Worm (Caenorhabditis elegans) whole organism, late embryonic: ENCODE data around the gene lab-2.

Experiments
- ama-1 ChIP-seq: fragments of 150-350 bp; optimal IDR thresholded peaks from 2 replicates; lab custom pipeline; 2014
- ceh-14 ChIP-seq: sonication (generic microtip); optimal IDR thresholded peaks from 2 replicates; lab custom pipeline; 2016; ENCODE audit warnings: missing genotype, missing genetic modification characterization, missing compliant biosample characterization
- ceh-19 ChIP-seq: fragments of 200-800 bp; sonication (Bioruptor generic); optimal IDR thresholded peaks from 2 replicates; lab custom pipeline; 2018; ENCODE audit warnings: mild to moderate bottlenecking, missing genetic modification characterization, missing compliant biosample characterization
- ceh-30 ChIP-seq: fragments of 150-350 bp; optimal IDR thresholded peaks from 2 replicates; lab custom pipeline; 2014; ENCODE audit warnings: missing biosample characterization, missing genetic modification characterization
- dmd-4 ChIP-seq: sonication (generic microtip); optimal IDR thresholded peaks from 2 replicates; lab custom pipeline; 2016; ENCODE audit warnings: borderline replicate concordance, missing genetic modification characterization, missing compliant biosample characterization
- dve-1 ChIP-seq: sonication (generic microtip); optimal IDR thresholded peaks from 2 replicates; lab custom pipeline; 2017; ENCODE audit warnings: antibody characterized with exemption, mild to moderate bottlenecking, missing genetic modification characterization, missing compliant biosample characterization
- ets-4 ChIP-seq: sonication (generic microtip); optimal IDR thresholded peaks from 2 replicates; lab custom pipeline; 2016; ENCODE audit warnings: missing genetic modification characterization, missing compliant biosample characterization
- lin-11 ChIP-seq: fragments of 200-800 bp; sonication (Bioruptor generic); optimal IDR thresholded peaks from 2 replicates; lab custom pipeline; 2018; ENCODE audit warnings: mild to moderate bottlenecking, missing genetic modification characterization, missing compliant biosample characterization
- madf-2 ChIP-seq: sonication (generic microtip); optimal IDR thresholded peaks from 2 replicates; lab custom pipeline; 2017; ENCODE audit warnings: missing genetic modification characterization, missing compliant biosample characterization
- pha-4 ChIP-seq: fragments of 150-350 bp; optimal IDR thresholded peaks from 2 replicates; lab custom pipeline; 2018; ENCODE audit warnings: missing biosample characterization, missing genetic modification reagents, missing genetic modification characterization
- ztf-16 ChIP-seq: sonication (generic microtip); optimal IDR thresholded peaks from 2 replicates; lab custom pipeline; 2017; ENCODE audit warnings: missing genetic modification characterization, missing compliant biosample characterization

DNA sequence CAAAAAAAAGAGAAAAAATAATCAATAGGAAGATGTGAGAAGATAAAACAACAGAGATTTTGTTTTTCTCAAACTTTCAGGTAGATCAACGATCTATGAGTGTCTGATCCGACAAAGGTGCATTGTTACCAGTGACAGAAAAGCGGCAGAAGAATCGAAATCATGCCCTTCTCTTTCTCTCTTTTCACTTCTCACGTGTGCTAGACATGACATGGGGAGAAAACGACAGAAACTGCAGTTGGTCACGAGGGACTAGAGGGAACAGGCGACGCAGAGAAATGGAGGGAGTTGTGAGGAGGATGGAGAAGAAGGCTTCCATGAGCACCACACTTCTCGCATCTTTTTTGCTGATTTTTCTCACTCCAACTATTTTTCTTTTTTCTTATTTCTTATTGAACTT is 5.8 kb upstream of the lab-2 start, which contains the start of gene F56C9.10:
- TF ChIP-seq ztf-16 (tag; lab: Kevin White, UChicago): no peak
- TF ChIP-seq madf-2 (tag; lab: Kevin White, UChicago): no peak
- TF ChIP-seq ceh-30 (tag; lab: Kevin White, UChicago): no peak
- no peak for TF ChIP-seq dmd-4 (tag; lab: Kevin White, UChicago)
- no peak for TF ChIP-seq ceh-19 (GFP tag; lab: Kevin White, UChicago)
- no peak for TF ChIP-seq ama-1 (lab: Kevin White, UChicago)
- no peak for TF ChIP-seq pha-4
- no peak for TF ChIP-seq lin-11 (tag; lab: Kevin White, UChicago)
- no peak for TF ChIP-seq ets-4 (tag; lab: Kevin White, UChicago)
- no peak for TF ChIP-seq dve-1 (tag; lab: Kevin White, UChicago)
- TF ChIP-seq ceh-14: no peak
